Worm (Caenorhabditis elegans) whole organism, L1 larva: ENCODE results near the gene F38B7.11.

Experiments
- Y116A8C.19 ChIP-seq: sonication (generic microtip); optimal IDR thresholded peaks from 2 replicates; lab custom pipeline; 2016; ENCODE audit warnings: missing compliant biosample characterization, missing genetic modification characterization, borderline replicate concordance
- aly-2 ChIP-seq: fragments of 150-350 bp; optimal IDR thresholded peaks from 2 replicates; lab custom pipeline; 2014; ENCODE audit warnings: missing biosample characterization, missing genetic modification characterization
- blmp-1 ChIP-seq: fragments of 150-350 bp; optimal IDR thresholded peaks from 2 replicates; lab custom pipeline; 2014; ENCODE audit warnings: missing biosample characterization, missing genetic modification characterization
- ceh-63 ChIP-seq: fragments of 200-800 bp; sonication (Bioruptor generic); optimal IDR thresholded peaks from 2 replicates; lab custom pipeline; 2018; ENCODE audit warnings: mild to moderate bottlenecking, missing genetic modification characterization, missing compliant biosample characterization
- dsc-1 ChIP-seq: sonication (generic microtip); optimal IDR thresholded peaks from 2 replicates; lab custom pipeline; 2016; ENCODE audit warnings: mild to moderate bottlenecking, missing genetic modification characterization, missing compliant biosample characterization
- efl-1 ChIP-seq, 4 experiments: fragments of 150-350 bp; optimal IDR thresholded peaks in 3 of 4; peaks in 1 of 4; 1 replicate in 1 of 4; 2 replicates in 3 of 4; lab custom pipeline; 2014; ENCODE audit warnings: missing biosample characterization in 2 of 4, missing genetic modification characterization in 2 of 4, missing genetic modification reagents in 2 of 4
- egl-27 ChIP-seq, 2 experiments: fragments of 150-350 bp in 1 of 2; sonication (generic microtip); optimal IDR thresholded peaks; 3 replicates each; lab custom pipeline; 2017 to 2018; ENCODE audit warnings: missing biosample characterization in 2 of 2, missing genetic modification characterization in 2 of 2, missing genetic modification reagents in 2 of 2
- ets-5 ChIP-seq: fragments of 200-800 bp; sonication (Bioruptor generic); IDR thresholded peaks from 2 replicates; pipeline ENCODE4 v1.3.6; 2022; ENCODE audit warnings: missing genetic modification characterization, missing compliant biosample characterization
- fos-1 ChIP-seq: fragments of 150-350 bp; optimal IDR thresholded peaks from 2 replicates; lab custom pipeline; 2014; ENCODE audit warnings: missing biosample characterization, missing genetic modification characterization
- hlh-4 ChIP-seq: sonication (generic microtip); optimal IDR thresholded peaks from 2 replicates; lab custom pipeline; 2016; ENCODE audit warnings: mild to moderate bottlenecking, missing genetic modification characterization, missing compliant biosample characterization
- irx-1 ChIP-seq: sonication (generic microtip); optimal IDR thresholded peaks from 2 replicates; lab custom pipeline; 2016; ENCODE audit warnings: missing genetic modification characterization, missing compliant biosample characterization
- jun-1 ChIP-seq: fragments of 150-350 bp; optimal IDR thresholded peaks from 2 replicates; lab custom pipeline; 2014; ENCODE audit warnings: missing biosample characterization, missing genetic modification reagents, missing genetic modification characterization
- lin-14 ChIP-seq: fragments of 200-800 bp; sonication (Bioruptor generic); optimal IDR thresholded peaks from 2 replicates; lab custom pipeline; 2018; ENCODE audit warnings: mild to moderate bottlenecking, missing genetic modification characterization, moderate library complexity, missing compliant biosample characterization
- lin-15B ChIP-seq: fragments of 150-350 bp; sonication (generic microtip); optimal IDR thresholded peaks from 3 replicates; lab custom pipeline; 2014; ENCODE audit warnings: missing biosample characterization, missing genetic modification characterization
- lin-35 ChIP-seq, 2 experiments: fragments of 150-350 bp; optimal IDR thresholded peaks; 2 replicates each; lab custom pipeline; 2014; ENCODE audit warnings: missing biosample characterization in 2 of 2, missing genetic modification characterization in 2 of 2, missing genetic modification reagents in 2 of 2
- lin-39 ChIP-seq: fragments of 150-350 bp; optimal IDR thresholded peaks from 2 replicates; lab custom pipeline; 2014; ENCODE audit warnings: missing biosample characterization, missing genetic modification reagents, missing genetic modification characterization
- lir-3 ChIP-seq: sonication (generic microtip); optimal IDR thresholded peaks from 2 replicates; lab custom pipeline; 2016; ENCODE audit warnings: mild to moderate bottlenecking, missing genetic modification characterization, moderate library complexity, missing compliant biosample characterization; ENCODE audit not compliant: poor library complexity
- lsy-2 ChIP-seq, 2 experiments: fragments of 150-350 bp; optimal IDR thresholded peaks; 2 replicates each; lab custom pipeline; 2014; ENCODE audit warnings: missing biosample characterization in 2 of 2, missing genetic modification characterization in 2 of 2
- mdl-1 ChIP-seq, 2 experiments: fragments of 150-350 bp; optimal IDR thresholded peaks; 2 replicates each; lab custom pipeline; 2014 to 2017; ENCODE audit warnings: missing biosample characterization in 2 of 2, missing genetic modification characterization in 2 of 2, inconsistent platforms in 1 of 2
- nhr-19 ChIP-seq: fragments of 200-800 bp; sonication (Bioruptor generic); conservative IDR thresholded peaks from 2 replicates; pipeline ENCODE4 v1.3.6; 2022; ENCODE audit warnings: missing genetic modification characterization, missing compliant biosample characterization
- nhr-20 ChIP-seq: sonication (generic microtip); optimal IDR thresholded peaks from 2 replicates; lab custom pipeline; 2016; ENCODE audit warnings: mild to moderate bottlenecking, missing genetic modification characterization, missing compliant biosample characterization
- nhr-28 ChIP-seq: fragments of 150-350 bp; optimal IDR thresholded peaks from 2 replicates; lab custom pipeline; 2014; ENCODE audit warnings: missing biosample characterization, missing genetic modification characterization
- nhr-71 ChIP-seq: sonication (generic microtip); optimal IDR thresholded peaks from 2 replicates; lab custom pipeline; 2016; ENCODE audit warnings: mild to moderate bottlenecking, missing genetic modification characterization, moderate library complexity, missing compliant biosample characterization
- nhr-77 ChIP-seq: fragments of 150-350 bp; optimal IDR thresholded peaks from 2 replicates; lab custom pipeline; 2014; ENCODE audit warnings: missing biosample characterization, missing genetic modification characterization
- nhr-84 ChIP-seq: sonication (generic microtip); optimal IDR thresholded peaks from 2 replicates; lab custom pipeline; 2017; ENCODE audit warnings: missing biosample characterization, missing genetic modification characterization
- nhr-85 ChIP-seq: sonication (generic microtip); peaks from one replicate; lab custom pipeline; 2016; ENCODE audit warnings: missing genetic modification characterization, inconsistent platforms, missing compliant biosample characterization
- nhr-90 ChIP-seq: sonication (generic microtip); optimal IDR thresholded peaks from 2 replicates; lab custom pipeline; 2016; ENCODE audit warnings: mild to moderate bottlenecking, missing genetic modification characterization, missing compliant biosample characterization; ENCODE audit not compliant: poor library complexity
- pax-3 ChIP-seq: fragments of 200-800 bp; sonication (Bioruptor generic); optimal IDR thresholded peaks from 2 replicates; lab custom pipeline; 2018; ENCODE audit warnings: mild to moderate bottlenecking, missing genetic modification characterization, moderate library complexity, missing compliant biosample characterization
- rnt-1 ChIP-seq: sonication (generic microtip); optimal IDR thresholded peaks from 2 replicates; lab custom pipeline; 2016; ENCODE audit warnings: mild to moderate bottlenecking, missing genetic modification characterization, moderate library complexity, missing compliant biosample characterization
- snu-23 ChIP-seq: sonication (generic microtip); optimal IDR thresholded peaks from 2 replicates; lab custom pipeline; 2016; ENCODE audit warnings: missing genetic modification characterization, missing compliant biosample characterization
- sptf-1 ChIP-seq: fragments of 150-350 bp; optimal IDR thresholded peaks from 2 replicates; lab custom pipeline; 2014; ENCODE audit warnings: missing biosample characterization, missing genetic modification characterization
- sup-37 ChIP-seq: fragments of 200-800 bp; sonication (Bioruptor generic); optimal IDR thresholded peaks from 2 replicates; lab custom pipeline; 2018; ENCODE audit warnings: mild to moderate bottlenecking, missing genetic modification characterization, missing compliant biosample characterization
- swsn-7 ChIP-seq: sonication (generic microtip); optimal IDR thresholded peaks from 2 replicates; lab custom pipeline; 2016; ENCODE audit warnings: missing genetic modification characterization, missing compliant biosample characterization
- tbx-2 ChIP-seq: sonication (generic microtip); optimal IDR thresholded peaks from 2 replicates; lab custom pipeline; 2016; ENCODE audit warnings: missing genetic modification characterization, missing compliant biosample characterization
- tlp-1 ChIP-seq: fragments of 150-350 bp; optimal IDR thresholded peaks from 2 replicates; lab custom pipeline; 2014; ENCODE audit warnings: missing biosample characterization, missing genetic modification characterization
- unc-130 ChIP-seq: fragments of 150-350 bp; optimal IDR thresholded peaks from 2 replicates; lab custom pipeline; 2017; ENCODE audit warnings: missing biosample characterization, missing genetic modification characterization, inconsistent platforms
- unc-98 ChIP-seq: fragments of 200-800 bp; sonication (Bioruptor generic); IDR thresholded peaks from 2 replicates; pipeline ENCODE4 v1.3.6; 2022; ENCODE audit warnings: missing genetic modification characterization, missing compliant biosample characterization
- xbp-1 ChIP-seq: sonication (generic microtip); optimal IDR thresholded peaks from 2 replicates; lab custom pipeline; 2016; ENCODE audit warnings: missing genetic modification characterization, missing compliant biosample characterization
- zag-1 ChIP-seq: fragments of 150-350 bp; optimal IDR thresholded peaks from 2 replicates; lab custom pipeline; 2014; ENCODE audit warnings: missing biosample characterization, missing genetic modification characterization

Gene F38B7.11

DNA sequence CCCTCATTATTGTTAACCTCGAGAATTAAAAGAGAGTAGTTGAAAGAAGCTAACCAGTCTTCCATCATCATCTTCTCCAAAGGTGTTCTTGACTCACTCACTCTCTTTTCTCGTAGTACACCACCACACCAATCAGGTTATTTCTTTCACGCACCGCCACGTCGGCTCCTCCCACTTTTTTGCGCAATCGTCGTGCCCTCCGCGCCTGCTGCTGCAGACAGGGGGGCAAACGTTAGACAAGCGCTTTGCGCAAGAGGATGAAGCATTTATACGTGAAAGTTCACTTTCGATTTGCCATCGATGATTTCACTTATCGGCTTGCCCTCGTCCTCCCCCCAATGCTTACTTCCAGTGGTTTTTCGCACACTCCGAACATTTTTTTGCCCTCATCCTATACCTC lies 21.6 kb upstream of the F38B7.11 start:
- TF ChIP-seq nhr-85: peak; percentile 25
- no peak for TF ChIP-seq lin-39 (tag; lab: Kevin White, UChicago)
- no peak for TF ChIP-seq efl-1 (optimal IDR thresholded peaks at IDR 0.05; lab: Kevin White, UChicago)
- peak in 1 of 2 experiments; percentile 38 for TF ChIP-seq efl-1 (GFP tag; optimal IDR thresholded peaks at IDR 0.05 in 1 of 2; lab: Kevin White, UChicago)
- peak; percentile 93 for TF ChIP-seq blmp-1 (tag; lab: Kevin White, UChicago)
- TF ChIP-seq, all 84 proteins: peak for 3

DNA sequence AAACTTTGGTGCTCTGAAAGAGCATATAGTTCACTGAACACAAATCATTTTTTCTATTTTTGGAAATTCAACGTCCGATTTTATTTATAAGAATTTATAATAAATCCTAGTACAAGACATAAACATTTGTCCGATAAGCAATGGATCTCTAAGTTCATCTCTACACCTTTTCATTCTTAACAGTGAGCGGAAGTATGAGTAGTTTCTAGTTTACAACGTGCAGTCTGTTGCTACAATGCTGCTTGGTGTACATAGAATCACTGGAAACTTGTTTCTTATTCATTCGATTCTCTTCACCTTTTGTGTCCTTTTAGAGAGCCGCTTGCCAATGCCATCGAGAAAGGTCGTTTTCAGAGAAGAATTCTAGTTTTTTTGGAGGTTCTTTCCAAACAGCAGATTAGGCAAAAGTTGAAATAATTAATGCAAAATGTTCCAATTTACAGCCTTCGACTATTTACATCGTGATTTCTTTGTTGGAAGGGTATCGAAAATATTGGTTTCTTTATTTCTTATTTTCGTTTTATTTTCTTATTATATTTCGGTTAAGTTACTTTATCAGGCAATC lies 19.9 kb upstream of the F38B7.11 start:
- no peak for TF ChIP-seq irx-1
- no peak for TF ChIP-seq fos-1 (tag; lab: Kevin White, UChicago)
- TF ChIP-seq lin-35 (GFP tag; optimal IDR thresholded peaks at IDR 0.05; lab: Kevin White, UChicago): no peak
- no peak for TF ChIP-seq unc-98 (GFP tag; lab: Robert Waterston, UW)
- TF ChIP-seq, all 84 proteins: peak for 0

DNA sequence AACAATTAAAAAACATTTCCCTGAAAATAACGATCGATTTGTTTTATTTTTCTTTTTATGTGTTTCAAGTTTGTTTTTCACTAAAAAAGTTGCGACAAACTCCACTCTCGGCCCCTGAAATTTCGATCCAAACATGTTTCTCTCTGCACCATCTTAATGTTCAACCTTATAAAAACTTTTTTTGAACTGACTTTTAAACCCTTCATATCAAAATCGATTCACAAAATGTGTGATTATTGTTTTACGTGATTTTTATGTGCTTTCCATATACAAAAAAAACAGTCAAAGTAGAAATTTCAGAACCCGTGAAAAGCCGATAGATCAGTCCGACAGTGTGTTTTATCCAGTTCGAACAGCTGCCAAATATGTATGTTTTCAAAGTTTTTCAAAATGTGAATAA lies 19.4 kb upstream of the F38B7.11 start, which contains the start of gene ccch-1:
ccch-1 (plus strand) TSS at position 301 of the 400 bp plus-strand sequence.
- TF ChIP-seq xbp-1 (tag; lab: Kevin White, UChicago) (no peak), efl-1 (optimal IDR thresholded peaks at IDR 0.05; lab: Kevin White, UChicago) (no peak), efl-1 (GFP tag; optimal IDR thresholded peaks at IDR 0.05 in 1 of 2; lab: Kevin White, UChicago) (peak in 1 of 2 experiments; percentile 80), nhr-19 (GFP tag; lab: Robert Waterston, UW) (no peak), snu-23 (no peak), jun-1 (tag; lab: Kevin White, UChicago) (no peak), rnt-1 (no peak)

DNA sequence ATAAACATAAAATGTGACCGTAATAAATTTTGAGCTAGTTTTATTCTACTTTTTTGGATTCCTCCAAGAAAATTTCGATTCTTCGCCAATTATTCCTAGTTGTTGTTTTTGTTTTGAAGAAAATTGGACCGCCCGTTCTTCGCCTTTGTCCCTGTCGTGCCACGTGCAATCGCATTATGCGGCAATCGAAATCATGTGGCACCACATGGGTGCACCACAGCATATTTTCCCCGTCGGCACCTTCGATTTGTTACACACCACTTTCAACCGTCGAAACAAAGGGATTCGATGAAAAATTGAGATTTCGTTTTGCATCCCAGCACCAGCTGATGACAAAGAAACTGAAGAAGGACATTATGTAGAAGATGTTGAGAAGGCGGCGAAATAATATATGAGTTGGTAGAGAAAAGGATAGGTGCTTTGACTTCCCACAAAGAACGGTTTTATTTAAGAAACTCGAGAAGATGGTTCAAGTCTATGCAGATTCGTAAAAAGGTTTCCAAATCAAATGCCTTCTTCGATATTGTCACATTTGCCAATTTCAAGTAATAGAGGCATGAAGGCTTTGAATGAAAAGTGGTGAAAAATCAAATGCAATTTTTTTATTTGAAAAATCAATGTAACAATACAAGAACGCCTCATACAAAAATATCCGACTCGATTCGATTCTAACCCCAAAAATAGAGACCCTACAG lies 18.1 kb upstream of the F38B7.11 start:
- TF ChIP-seq pax-3 (tag; lab: Kevin White, UChicago): no peak
- peak; percentile 21 for TF ChIP-seq snu-23
- peak; percentile 33 for TF ChIP-seq lin-14
- peak; percentile 57 for TF ChIP-seq dsc-1 (tag; lab: Kevin White, UChicago)
- TF ChIP-seq nhr-90 (tag; lab: Kevin White, UChicago): no peak
- peak; percentile 76 for TF ChIP-seq nhr-85
- peak in 1 of 2 experiments; percentile 7 for TF ChIP-seq mdl-1 (tag; optimal IDR thresholded peaks at IDR 0.05; lab: Kevin White, UChicago)

DNA sequence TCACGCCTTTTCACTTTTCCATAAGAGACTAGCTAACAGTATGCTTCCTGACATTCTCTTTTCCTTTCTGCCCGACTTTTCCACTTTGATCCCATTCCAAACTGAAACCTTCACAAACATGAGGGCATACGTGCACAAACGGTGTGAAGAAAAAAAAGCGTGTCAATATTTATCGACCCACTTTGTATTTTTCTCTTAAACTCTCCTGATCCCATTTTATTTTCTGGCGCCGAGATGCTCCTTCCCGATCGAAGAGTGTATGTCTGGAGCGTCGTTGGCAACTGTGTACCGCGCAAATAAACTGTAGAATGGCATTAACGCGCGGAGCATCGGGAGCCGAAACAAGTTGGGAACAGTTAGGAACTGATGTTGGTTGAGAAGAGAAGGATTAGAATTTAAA lies 17.4 kb upstream of the F38B7.11 start:
- no peak for TF ChIP-seq xbp-1 (tag; lab: Kevin White, UChicago)
- no peak for TF ChIP-seq tlp-1 (tag; lab: Kevin White, UChicago)
- TF ChIP-seq Y116A8C.19: no peak
- no peak for TF ChIP-seq lin-15B (tag; lab: Kevin White, UChicago)
- TF ChIP-seq tbx-2: peak; percentile 58
- TF ChIP-seq sptf-1: no peak
- TF ChIP-seq lin-14: peak; percentile 48
- TF ChIP-seq nhr-20 (tag; lab: Kevin White, UChicago): peak; percentile 36
- TF ChIP-seq aly-2 (tag; lab: Kevin White, UChicago): no peak
- TF ChIP-seq lsy-2 (tag; optimal IDR thresholded peaks at IDR 0.05; lab: Kevin White, UChicago): peak in 1 of 2 experiments; percentile 21
- no peak for TF ChIP-seq nhr-28 (tag; lab: Kevin White, UChicago)
- TF ChIP-seq ets-5: no peak
- TF ChIP-seq zag-1 (tag; lab: Kevin White, UChicago): no peak
- TF ChIP-seq efl-1 (optimal IDR thresholded peaks at IDR 0.05; lab: Kevin White, UChicago): no peak
- TF ChIP-seq efl-1 (GFP tag; optimal IDR thresholded peaks at IDR 0.05 in 1 of 2; lab: Kevin White, UChicago): peak in 1 of 2 experiments; percentile 58
- peak; percentile 65 for TF ChIP-seq nhr-77 (tag; lab: Kevin White, UChicago)
- peak in 1 of 2 experiments; percentile 25 for TF ChIP-seq mdl-1 (tag; optimal IDR thresholded peaks at IDR 0.05; lab: Kevin White, UChicago)
- TF ChIP-seq nhr-90 (tag; lab: Kevin White, UChicago): no peak
- TF ChIP-seq lir-3 (tag; lab: Kevin White, UChicago): no peak
- TF ChIP-seq swsn-7 (tag; lab: Kevin White, UChicago): no peak
- TF ChIP-seq ceh-63 (GFP tag; lab: Kevin White, UChicago): no peak
- peak; percentile 36 for TF ChIP-seq nhr-71
- TF ChIP-seq unc-130 (tag; lab: Kevin White, UChicago): no peak
- TF ChIP-seq egl-27 (tag; optimal IDR thresholded peaks at IDR 0.05; lab: Kevin White, UChicago): peak; percentile 45 to 57
- TF ChIP-seq irx-1: no peak
- no peak for TF ChIP-seq hlh-4
- no peak for TF ChIP-seq nhr-84 (tag; lab: Kevin White, UChicago)
- TF ChIP-seq sup-37 (GFP tag; lab: Kevin White, UChicago): no peak
